Fruit fly (Drosophila melanogaster): ENCODE results near the gene CG43390.

CG43390 gene

dm6 chr3L:11531994-11532732, 47.6 kb downstream of the CG43390 start:
- TF ChIP-seq Jra (GFP tag; optimal IDR thresholded peaks at IDR 0.05) (no peak), N (GFP tag; optimal IDR thresholded peaks at IDR 0.05) (no peak), foxo (GFP tag; optimal IDR thresholded peaks at IDR 0.05) (no peak), tai (GFP tag; optimal IDR thresholded peaks at IDR 0.05) (no peak), dl (GFP tag; optimal IDR thresholded peaks at IDR 0.05; ENCODE audit: insufficient read depth in 1 of 2, partially characterized antibody in 2 of 2) (no peak), Hnf4 (GFP tag; optimal IDR thresholded peaks at IDR 0.05) (no peak), br (GFP tag; optimal IDR thresholded peaks at IDR 0.05) (no peak), h (GFP tag; optimal IDR thresholded peaks at IDR 0.05) (no peak), dsf (GFP tag; optimal IDR thresholded peaks at IDR 0.05; ENCODE audit: borderline replicate concordance) (no peak)

- TF ChIP-seq fru (GFP tag; optimal IDR thresholded peaks at IDR 0.05) (peak; percentile 62), h (GFP tag; optimal IDR thresholded peaks at IDR 0.05) (peak; percentile 18), sv (GFP tag; optimal IDR thresholded peaks at IDR 0.05) (no peak), Rel (GFP tag; optimal IDR thresholded peaks at IDR 0.05) (no peak), Rel (tag; optimal IDR thresholded peaks at IDR 0.05) (peak; percentile 65), tai (GFP tag; optimal IDR thresholded peaks at IDR 0.05) (no peak), dl (GFP tag; optimal IDR thresholded peaks at IDR 0.05; ENCODE audit: insufficient read depth in 1 of 2, partially characterized antibody in 2 of 2) (no peak), dsf (GFP tag; optimal IDR thresholded peaks at IDR 0.05; ENCODE audit: borderline replicate concordance) (no peak), sage (GFP tag; optimal IDR thresholded peaks at IDR 0.05) (no peak), woc (GFP tag; optimal IDR thresholded peaks at IDR 0.05) (no peak), lola (GFP tag; optimal IDR thresholded peaks at IDR 0.05) (no peak), Mio (GFP tag; optimal IDR thresholded peaks at IDR 0.05) (no peak)
Observed at dm6 chr3L:11531300-11531699, 48.5 kb downstream of the CG43390 start.

DNA sequence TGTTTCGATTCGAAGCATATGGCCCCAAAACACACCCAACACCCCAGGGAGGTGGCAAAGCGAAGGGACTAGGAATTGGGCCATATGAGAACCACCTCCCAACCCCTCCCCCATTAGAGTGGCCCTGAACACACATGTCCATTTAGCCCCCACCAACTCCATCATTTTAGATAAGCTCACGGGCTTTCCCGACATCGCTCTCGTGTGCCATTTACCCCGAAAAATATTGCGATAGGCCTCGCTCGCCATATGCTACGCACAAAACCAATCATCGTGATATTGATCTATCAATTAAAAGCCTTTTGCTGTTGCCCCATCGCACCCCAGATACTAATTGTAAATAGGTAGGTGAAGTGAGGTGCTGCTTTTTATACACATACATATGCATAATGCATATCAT, 49.4 kb downstream of the CG43390 start:
- TF ChIP-seq Rel (GFP tag; optimal IDR thresholded peaks at IDR 0.05) (no peak), Rel (tag; optimal IDR thresholded peaks at IDR 0.05) (peak; percentile 92), brk (GFP tag; optimal IDR thresholded peaks at IDR 0.05) (no peak)
